Worm (Caenorhabditis elegans) whole organism, L2 larva: ENCODE measurements around the gene F37H8.5.

ENCODE experiments used
- C34F6.9 ChIP-seq: fragments of 150-350 bp; optimal IDR thresholded peaks from 2 replicates; lab custom pipeline; 2014; ENCODE audit warnings: missing biosample characterization, missing genetic modification characterization
- ZK546.5 ChIP-seq: sonication (generic microtip); optimal IDR thresholded peaks from 2 replicates; lab custom pipeline; 2017; ENCODE audit warnings: missing biosample characterization, missing genetic modification characterization
- aly-2 ChIP-seq: fragments of 150-350 bp; optimal IDR thresholded peaks from 2 replicates; lab custom pipeline; 2014; ENCODE audit warnings: missing biosample characterization, missing genetic modification characterization
- ama-1 ChIP-seq: fragments of 150-350 bp; optimal IDR thresholded peaks from 2 replicates; lab custom pipeline; 2018; ENCODE audit warnings: inconsistent platforms
- blmp-1 ChIP-seq: sonication (generic microtip); optimal IDR thresholded peaks from 2 replicates; lab custom pipeline; 2017; ENCODE audit warnings: missing genetic modification characterization, mild to moderate bottlenecking, missing compliant biosample characterization, antibody characterized with exemption, moderate library complexity; ENCODE audit not compliant: insufficient read depth
- ceh-82 ChIP-seq: fragments of 150-350 bp; optimal IDR thresholded peaks from 2 replicates; lab custom pipeline; 2014; ENCODE audit warnings: missing biosample characterization, missing genetic modification characterization
- egl-27 ChIP-seq: sonication (generic microtip); optimal IDR thresholded peaks from 3 replicates; lab custom pipeline; 2017; ENCODE audit warnings: missing biosample characterization, missing genetic modification reagents, missing genetic modification characterization
- elt-3 ChIP-seq: sonication (generic microtip); optimal IDR thresholded peaks from 2 replicates; lab custom pipeline; 2017; ENCODE audit warnings: missing biosample characterization, missing genetic modification characterization
- fos-1 ChIP-seq: fragments of 150-350 bp; optimal IDR thresholded peaks from 2 replicates; lab custom pipeline; 2014; ENCODE audit warnings: missing biosample characterization, missing genetic modification characterization
- gmeb-1 ChIP-seq: fragments of 150-350 bp; optimal IDR thresholded peaks from 2 replicates; lab custom pipeline; 2014; ENCODE audit warnings: missing biosample characterization, missing genetic modification characterization
- lin-11 ChIP-seq: fragments of 150-350 bp; sonication (generic microtip); optimal IDR thresholded peaks from 2 replicates; lab custom pipeline; 2014; ENCODE audit warnings: missing biosample characterization, missing genetic modification characterization, inconsistent platforms, mixed read lengths
- lin-13 ChIP-seq: fragments of 150-350 bp; optimal IDR thresholded peaks from 2 replicates; lab custom pipeline; 2014; ENCODE audit warnings: missing biosample characterization, missing genetic modification reagents, missing genetic modification characterization
- lsy-2 ChIP-seq, 2 experiments: fragments of 150-350 bp in 1 of 2; sonication (generic microtip) in 1 of 2; optimal IDR thresholded peaks; 2 replicates each; lab custom pipeline; 2014 to 2017; ENCODE audit warnings: missing biosample characterization in 2 of 2, missing genetic modification characterization in 2 of 2
- mab-5 ChIP-seq: fragments of 150-350 bp; optimal IDR thresholded peaks from 2 replicates; lab custom pipeline; 2014; ENCODE audit warnings: missing biosample characterization, missing genetic modification characterization
- mbf-1 ChIP-seq: sonication (generic microtip); optimal IDR thresholded peaks from 2 replicates; lab custom pipeline; 2017; ENCODE audit warnings: missing biosample characterization, missing genetic modification characterization
- mdl-1 ChIP-seq, 2 experiments: fragments of 150-350 bp in 1 of 2; sonication (generic microtip) in 1 of 2; optimal IDR thresholded peaks; 2 replicates each; lab custom pipeline; 2017; ENCODE audit warnings: missing biosample characterization in 2 of 2, missing genetic modification characterization in 2 of 2
- nhr-129 ChIP-seq: fragments of 150-350 bp; optimal IDR thresholded peaks from 2 replicates; lab custom pipeline; 2014; ENCODE audit warnings: missing biosample characterization, missing genetic modification characterization
- nhr-21 ChIP-seq: fragments of 150-350 bp; optimal IDR thresholded peaks from 2 replicates; lab custom pipeline; 2014; ENCODE audit warnings: missing biosample characterization, missing genetic modification characterization
- nhr-23 ChIP-seq: fragments of 150-350 bp; optimal IDR thresholded peaks from 2 replicates; lab custom pipeline; 2014; ENCODE audit warnings: missing biosample characterization, missing genetic modification reagents, missing genetic modification characterization
- nhr-25 ChIP-seq: fragments of 150-350 bp; sonication (generic microtip); optimal IDR thresholded peaks from 3 replicates; lab custom pipeline; 2014; ENCODE audit warnings: missing biosample characterization, missing genetic modification characterization
- nhr-6 ChIP-seq: fragments of 150-350 bp; optimal IDR thresholded peaks from 2 replicates; lab custom pipeline; 2014; ENCODE audit warnings: missing biosample characterization, missing genetic modification characterization
- peb-1 ChIP-seq: fragments of 150-350 bp; optimal IDR thresholded peaks from 2 replicates; lab custom pipeline; 2014; ENCODE audit warnings: missing biosample characterization, missing genetic modification characterization
- sem-4 ChIP-seq: fragments of 150-350 bp; optimal IDR thresholded peaks from 2 replicates; lab custom pipeline; 2014; ENCODE audit warnings: missing biosample characterization, missing genetic modification reagents, missing genetic modification characterization
- skn-1 ChIP-seq: sonication (generic microtip); optimal IDR thresholded peaks from 2 replicates; lab custom pipeline; 2017; ENCODE audit warnings: missing biosample characterization, missing genetic modification characterization
- unc-39 ChIP-seq: fragments of 150-350 bp; optimal IDR thresholded peaks from 2 replicates; lab custom pipeline; 2014; ENCODE audit warnings: missing biosample characterization, missing genetic modification characterization
- unc-55 ChIP-seq: fragments of 150-350 bp; sonication (generic microtip); optimal IDR thresholded peaks from 3 replicates; lab custom pipeline; 2014; ENCODE audit warnings: missing biosample characterization, missing genetic modification reagents, missing genetic modification characterization
- ztf-1 ChIP-seq: fragments of 200-800 bp; sonication (Bioruptor generic); conservative IDR thresholded peaks from 2 replicates; pipeline ENCODE4 v1.3.6; 2022; ENCODE audit warnings: missing genetic modification characterization, missing compliant biosample characterization
- ztf-4 ChIP-seq: fragments of 150-350 bp; optimal IDR thresholded peaks from 2 replicates; lab custom pipeline; 2014; ENCODE audit warnings: missing biosample characterization, missing genetic modification characterization

F37H8.5 gene

ce11 chrII:11224045-11224481 is 36.1 kb downstream of the F37H8.5 start (continued):
- peak; percentile 37 for TF ChIP-seq nhr-6
- TF ChIP-seq, all 48 proteins: peak for 27

ce11 chrII:11226379-11226778 is 38.4 kb downstream of the F37H8.5 start, which contains the start of gene T06D8.2:
T06D8.2 (plus strand) TSS chrII:11226679.
- no peak for TF ChIP-seq ceh-82 (tag; lab: Kevin White, UChicago)
- TF ChIP-seq nhr-21 = no peak

DNA sequence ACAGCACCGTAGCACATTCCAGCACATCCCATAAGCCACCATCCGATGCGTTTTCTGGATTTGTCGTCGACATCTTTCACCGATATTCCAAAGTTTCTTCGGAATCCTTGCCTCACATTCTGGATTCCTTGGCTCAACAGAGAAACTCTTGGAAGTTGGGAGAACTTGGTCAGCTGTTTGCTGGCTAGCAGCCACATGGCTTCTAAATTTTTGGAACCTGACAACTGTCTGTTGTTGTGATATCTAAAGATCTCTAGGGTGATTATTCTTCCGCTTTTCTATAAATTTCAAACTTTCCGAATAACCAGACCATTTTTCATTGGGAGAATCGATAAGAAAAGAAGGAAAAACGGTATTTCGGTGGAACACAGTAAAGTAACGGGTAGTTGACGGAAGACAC is 46.7 kb downstream of the F37H8.5 start, which contains the start of gene cox-15:
cox-15 (minus strand) TSS at position 202 of the 400 bp plus-strand sequence.
- TF ChIP-seq ZK546.5 (tag; lab: Kevin White, UChicago) = no peak
- TF ChIP-seq lin-11 (tag; lab: Kevin White, UChicago) = no peak
- TF ChIP-seq egl-27 (tag; lab: Kevin White, UChicago) = no peak
- TF ChIP-seq ztf-1 (GFP tag; lab: Robert Waterston, UW) = no peak
- no peak for TF ChIP-seq C34F6.9
- TF ChIP-seq lsy-2 (tag; optimal IDR thresholded peaks at IDR 0.05; lab: Kevin White, UChicago) = no peak
- TF ChIP-seq lin-13 (GFP tag; lab: Kevin White, UChicago) = no peak
- no peak for TF ChIP-seq unc-55 (GFP tag; lab: Kevin White, UChicago)
- TF ChIP-seq nhr-23 (tag; lab: Kevin White, UChicago) = no peak
- no peak for TF ChIP-seq elt-3
- TF ChIP-seq ceh-82 (tag; lab: Kevin White, UChicago) = no peak
- no peak for TF ChIP-seq skn-1 (tag; lab: Kevin White, UChicago)
- TF ChIP-seq peb-1 = no peak
- no peak for TF ChIP-seq ztf-4
- no peak for TF ChIP-seq mab-5 (tag; lab: Kevin White, UChicago)

DNA sequence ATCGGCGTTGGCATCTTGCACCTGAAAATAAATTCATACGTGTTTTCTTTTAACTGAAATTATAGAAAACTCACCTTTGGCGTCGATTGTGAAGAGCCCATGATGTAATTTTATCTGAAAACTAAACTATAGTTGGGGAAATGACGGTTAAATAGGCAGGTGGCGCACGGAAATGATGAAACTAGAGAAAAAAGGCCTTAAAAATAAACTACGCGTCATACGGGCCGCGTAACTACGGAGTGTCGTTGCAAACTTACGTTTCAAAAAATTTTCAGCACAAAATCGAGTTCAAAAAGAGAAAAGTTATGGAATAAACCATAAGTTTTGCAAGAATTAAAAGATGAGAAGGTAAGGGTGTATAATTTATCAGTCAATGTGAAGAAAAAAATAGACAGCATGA is 48.3 kb downstream of the F37H8.5 start, which contains the start of gene cchl-1:
cchl-1 (minus strand) TSS at position 114 of the 400 bp plus-strand sequence.
- no peak for TF ChIP-seq gmeb-1 (tag; lab: Kevin White, UChicago)
- no peak for TF ChIP-seq nhr-25 (tag; lab: Kevin White, UChicago)
- no peak for TF ChIP-seq sem-4 (tag; lab: Kevin White, UChicago)
- peak; percentile 53 for TF ChIP-seq nhr-129 (tag; lab: Kevin White, UChicago)
- peak; percentile 38 for TF ChIP-seq C34F6.9
- peak in 1 of 2 experiments; percentile 26 for TF ChIP-seq lsy-2 (tag; optimal IDR thresholded peaks at IDR 0.05; lab: Kevin White, UChicago)
- TF ChIP-seq unc-55 (GFP tag; lab: Kevin White, UChicago) = peak; percentile 15
- TF ChIP-seq unc-39 (tag; lab: Kevin White, UChicago) = no peak
- TF ChIP-seq fos-1 = no peak
- TF ChIP-seq mdl-1 (tag; optimal IDR thresholded peaks at IDR 0.05; lab: Kevin White, UChicago) = no peak
- peak; percentile 48 for TF ChIP-seq ama-1
- TF ChIP-seq aly-2 (tag; lab: Kevin White, UChicago) = no peak
- TF ChIP-seq ceh-82 (tag; lab: Kevin White, UChicago) = no peak

DNA sequence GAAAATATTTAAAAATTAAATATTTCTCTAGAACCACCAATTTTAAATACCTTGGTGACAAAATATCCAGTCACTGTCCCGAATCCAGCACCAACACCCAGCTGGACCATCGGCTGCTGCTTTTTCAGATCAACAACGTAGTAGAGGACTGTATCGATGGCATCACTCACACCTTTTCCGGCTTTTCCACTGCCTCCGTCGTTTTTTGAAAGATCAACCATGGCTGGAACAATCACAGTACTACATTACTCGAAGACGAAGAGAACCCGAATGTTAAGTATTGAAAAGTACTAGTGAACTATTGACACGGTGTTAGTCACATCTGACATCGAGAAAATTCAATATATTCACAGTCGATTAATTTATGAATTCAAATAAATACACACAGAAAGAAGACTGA is 49.1 kb downstream of the F37H8.5 start, which contains the start of gene fndc-1:
fndc-1 (minus strand) TSS at position 227 of the 400 bp plus-strand sequence.
- TF ChIP-seq mbf-1 (tag; lab: Kevin White, UChicago) (no peak), peb-1 (no peak), blmp-1 (tag; lab: Kevin White, UChicago) (no peak), elt-3 (no peak), skn-1 (tag; lab: Kevin White, UChicago) (no peak), sem-4 (tag; lab: Kevin White, UChicago) (no peak), gmeb-1 (tag; lab: Kevin White, UChicago) (no peak)
